Worm (Caenorhabditis elegans): ENCODE measurements around the gene srx-62.

- TF ChIP-seq him-1 (tag; optimal IDR thresholded peaks at IDR 0.05) (no peak), dao-5 (tag; optimal IDR thresholded peaks at IDR 0.05) (no peak), W03F9.2 (tag; optimal IDR thresholded peaks at IDR 0.05) (no peak)
These were observed 23.4 kb upstream of the srx-62 start, which contains the start of gene K09D9.3 for ce11 chrV:4019188-4019587.

Data from whole organism, L4/young adult.